Worm (Caenorhabditis elegans): ENCODE results near the gene gbh-1.

gbh-1 gene

ce11 chrII:10714262-10714933 lies 20.8 kb upstream of the gbh-1 start, which contains the start of the genes dph-2 and C09G5.7:
Gene dph-2 (minus strand): TSS chrII:10714297.
Gene C09G5.7 (plus strand): TSS chrII:10714883.
- peak; percentile 56 for TF ChIP-seq lsl-1 (GFP tag; optimal IDR thresholded peaks at IDR 0.05)
- TF ChIP-seq lin-54 (GFP tag; optimal IDR thresholded peaks at IDR 0.05), result peak; percentile 87
- no peak for TF ChIP-seq pbrm-1 (GFP tag; IDR thresholded peaks at IDR 0.05)
- peak; percentile 69 for TF ChIP-seq dpl-1 (GFP tag; optimal IDR thresholded peaks at IDR 0.05)
- no peak for TF ChIP-seq ceh-58 (GFP tag; IDR thresholded peaks at IDR 0.05)
- peak; percentile 47; the same call in 1 of the 2 replicates for TF ChIP-seq madf-6 (GFP tag; IDR thresholded peaks at IDR 0.05)
- TF ChIP-seq lin-35 (GFP tag; optimal IDR thresholded peaks at IDR 0.05), result peak in 2 of 3 experiments; percentile 31 to 37
- TF ChIP-seq madf-8 (GFP tag; conservative IDR thresholded peaks at IDR 0.05), result 0 out of 2 replicates have a peak, but pooled peaks have one; percentile 16
- no peak for TF ChIP-seq ceh-91 (GFP tag; IDR thresholded peaks at IDR 0.05)
- TF ChIP-seq xnd-1 (tag; optimal IDR thresholded peaks at IDR 0.05), result peak; percentile 10
- TF ChIP-seq efl-1 (GFP tag; optimal IDR thresholded peaks at IDR 0.05), result peak; percentile 64

DNA sequence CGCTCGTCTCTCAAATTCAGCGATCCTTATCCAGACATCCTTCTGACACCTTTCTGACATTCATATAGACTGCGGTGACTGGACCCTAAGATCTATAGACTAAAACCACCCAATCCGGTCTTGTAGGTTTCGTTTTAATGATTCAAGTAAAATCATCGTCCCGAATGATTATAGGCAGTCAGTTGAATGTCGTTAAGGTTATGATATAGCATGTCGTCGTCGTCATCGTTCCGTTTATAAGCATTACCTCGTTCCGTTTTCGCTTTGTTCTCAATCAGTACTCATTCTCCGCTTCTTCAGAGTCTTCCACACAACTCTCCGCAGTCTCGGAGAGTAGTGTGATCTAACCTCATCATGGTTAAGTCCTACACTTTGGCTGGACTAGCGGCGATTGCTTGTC lies 15.1 kb upstream of the gbh-1 start, which contains the start of gene bli-1:
Gene bli-1, plus strand, starts transcription at position 301 of the 400 bp plus-strand sequence.
- no peak for TF ChIP-seq ztf-28 (GFP tag; IDR thresholded peaks at IDR 0.05)
- TF ChIP-seq snpc-1.3 (tag; optimal IDR thresholded peaks at IDR 0.05; ENCODE audit: insufficient read depth), result no peak
- no peak for TF ChIP-seq lin-35 (GFP tag; optimal IDR thresholded peaks at IDR 0.05)
- TF ChIP-seq dpff-1 (tag; optimal IDR thresholded peaks at IDR 0.05), result no peak
- no peak for TF ChIP-seq lin-40 (tag; optimal IDR thresholded peaks at IDR 0.05)
- no peak for TF ChIP-seq mxl-1 (tag; optimal IDR thresholded peaks at IDR 0.05)
- no peak for TF ChIP-seq F33H1.4 (GFP tag; IDR thresholded peaks at IDR 0.05)
- no peak for TF ChIP-seq Y79H2A.3 (GFP tag; conservative IDR thresholded peaks at IDR 0.05)
- TF ChIP-seq pha-4 (tag; optimal IDR thresholded peaks at IDR 0.05), result no peak
- TF ChIP-seq ztf-22 (GFP tag; optimal IDR thresholded peaks at IDR 0.05), result no peak
- TF ChIP-seq ama-1 (optimal IDR thresholded peaks at IDR 0.05), result no peak
- no peak for TF ChIP-seq ama-1 (GFP tag; optimal IDR thresholded peaks at IDR 0.05)
- no peak for TF ChIP-seq nfya-1 (tag; optimal IDR thresholded peaks at IDR 0.05; ENCODE audit: borderline replicate concordance, insufficient read depth)
- TF ChIP-seq T26A5.8 (tag; optimal IDR thresholded peaks at IDR 0.05), result no peak
- no peak for TF ChIP-seq C06A6.2 (GFP tag; conservative IDR thresholded peaks at IDR 0.05)
- no peak for TF ChIP-seq ceh-58 (GFP tag; IDR thresholded peaks at IDR 0.05)
- TF ChIP-seq gei-17 (GFP tag; optimal IDR thresholded peaks at IDR 0.05), result no peak
- TF ChIP-seq xnd-1 (tag; optimal IDR thresholded peaks at IDR 0.05), result no peak
- TF ChIP-seq athp-1 (tag; optimal IDR thresholded peaks at IDR 0.05), result no peak

- TF ChIP-seq B0336.3 (GFP tag; IDR thresholded peaks at IDR 0.05) (peak; percentile 8; the same call in 1 of the 2 replicates), ztf-26 (tag; optimal IDR thresholded peaks at IDR 0.05) (peak; percentile 90), lag-1 (GFP tag; IDR thresholded peaks at IDR 0.05) (no peak), egrh-3 (GFP tag; IDR thresholded peaks at IDR 0.05) (peak; percentile 91), lin-40 (tag; optimal IDR thresholded peaks at IDR 0.05) (peak; percentile 62), lin-26 (GFP tag; IDR thresholded peaks at IDR 0.05) (peak; percentile 85), dox-1 (GFP tag; IDR thresholded peaks at IDR 0.05) (0 out of 2 replicates have a peak, but pooled peaks have one; percentile 17), chd-7 (tag; optimal IDR thresholded peaks at IDR 0.05) (no peak), ztf-22 (GFP tag; optimal IDR thresholded peaks at IDR 0.05) (no peak), zfh-2 (GFP tag; conservative IDR thresholded peaks at IDR 0.05) (peak; percentile 88), ztf-18 (tag; optimal IDR thresholded peaks at IDR 0.05) (peak; percentile 4)
These were observed 14.0 kb upstream of the gbh-1 start for ce11 chrII:10707439-10708096.
